Worm (Caenorhabditis elegans) whole organism, L4 larva: ENCODE results near the gene C14F11.7.

Experiments used
- D1046.2 ChIP-seq: fragments of 200-800 bp; sonication (Bioruptor generic); IDR thresholded peaks from 2 replicates; pipeline ENCODE4 v1.3.6; 2022; ENCODE audit warnings: missing genetic modification characterization, missing compliant biosample characterization
- F10B5.3 ChIP-seq: sonication (generic microtip); optimal IDR thresholded peaks from 2 replicates; lab custom pipeline; 2016; ENCODE audit warnings: mild to moderate bottlenecking, missing genetic modification characterization, missing compliant biosample characterization
- F37D6.2 ChIP-seq: sonication (generic microtip); optimal IDR thresholded peaks from 2 replicates; lab custom pipeline; 2016; ENCODE audit warnings: mild to moderate bottlenecking, missing genetic modification characterization, missing compliant biosample characterization
- F44E2.7 ChIP-seq: fragments of 200-800 bp; sonication (Bioruptor generic); IDR thresholded peaks from 2 replicates; pipeline ENCODE4 v2.1.2; 2022; ENCODE audit warnings: missing genetic modification characterization, missing compliant biosample characterization
- F49E8.2 ChIP-seq: sonication (generic microtip); optimal IDR thresholded peaks from 2 replicates; lab custom pipeline; 2016; ENCODE audit warnings: missing compliant biosample characterization, mild to moderate bottlenecking, missing genetic modification characterization, borderline replicate concordance
- R02D3.7 ChIP-seq: fragments of 150-350 bp; sonication (generic microtip); optimal IDR thresholded peaks from 3 replicates; lab custom pipeline; 2014; ENCODE audit warnings: missing biosample characterization, missing genetic modification characterization
- T26A8.4 ChIP-seq: fragments of 200-800 bp; sonication (Bioruptor generic); IDR thresholded peaks from 2 replicates; pipeline ENCODE4 v1.3.6; 2022; ENCODE audit warnings: missing genetic modification characterization, missing compliant biosample characterization
- Y48G9A.11 ChIP-seq: fragments of 200-800 bp; sonication (Bioruptor generic); IDR thresholded peaks from 2 replicates; pipeline ENCODE4 v1.3.6; 2022; ENCODE audit warnings: missing genetic modification reagents, missing genetic modification characterization, missing compliant biosample characterization
- Y5F2A.4 ChIP-seq: fragments of 200-800 bp; sonication (Bioruptor generic); optimal IDR thresholded peaks from 2 replicates; lab custom pipeline; 2018; ENCODE audit warnings: mild to moderate bottlenecking, missing genetic modification characterization, missing compliant biosample characterization
- Y75B8A.6 ChIP-seq: fragments of 200-800 bp; sonication (Bioruptor generic); IDR thresholded peaks from 2 replicates; pipeline ENCODE4 v1.3.6; 2022; ENCODE audit warnings: missing genetic modification reagents, missing genetic modification characterization, missing compliant biosample characterization
- ZK337.2 ChIP-seq: fragments of 200-800 bp; sonication (Bioruptor generic); IDR thresholded peaks from 2 replicates; pipeline ENCODE4 v1.3.6; 2022; ENCODE audit warnings: missing genetic modification reagents, missing genetic modification characterization, missing compliant biosample characterization
- aha-1 ChIP-seq: fragments of 150-350 bp; peaks from one replicate; lab custom pipeline; 2014; ENCODE audit warnings: missing biosample characterization, missing genetic modification characterization
- aly-2 ChIP-seq: sonication (generic microtip); optimal IDR thresholded peaks from 2 replicates; lab custom pipeline; 2018; ENCODE audit warnings: missing biosample characterization, missing genetic modification characterization
- attf-4 ChIP-seq: sonication (generic microtip); optimal IDR thresholded peaks from 3 replicates; lab custom pipeline; 2017; ENCODE audit warnings: missing biosample characterization, missing genetic modification characterization
- ceh-20 ChIP-seq: fragments of 200-800 bp; sonication (Bioruptor generic); IDR thresholded peaks from 2 replicates; pipeline ENCODE4 v1.3.6; 2022; ENCODE audit warnings: missing genetic modification reagents, missing genetic modification characterization, missing compliant biosample characterization
- ceh-28 ChIP-seq: fragments of 150-350 bp; optimal IDR thresholded peaks from 2 replicates; lab custom pipeline; 2014; ENCODE audit warnings: missing biosample characterization, missing genetic modification reagents, missing genetic modification characterization
- ceh-44 ChIP-seq: fragments of 200-800 bp; sonication (Bioruptor generic); IDR thresholded peaks from 2 replicates; pipeline ENCODE4 v1.3.6; 2022; ENCODE audit warnings: missing genetic modification reagents, missing genetic modification characterization, missing compliant biosample characterization
- ces-1 ChIP-seq: fragments of 150-350 bp; sonication (generic microtip); optimal IDR thresholded peaks from 4 replicates; lab custom pipeline; 2014; ENCODE audit warnings: missing biosample characterization, missing genetic modification reagents, missing genetic modification characterization
- cey-2 ChIP-seq: sonication (generic microtip); optimal IDR thresholded peaks from 3 replicates; lab custom pipeline; 2017; ENCODE audit warnings: missing genetic modification characterization, mild to moderate bottlenecking, missing compliant biosample characterization, antibody characterized with exemption, borderline replicate concordance; ENCODE audit not compliant: insufficient read depth
- ctbp-1 ChIP-seq: fragments of 200-800 bp; sonication (Bioruptor generic); IDR thresholded peaks from 2 replicates; pipeline ENCODE4 v1.3.6; 2022; ENCODE audit warnings: missing genetic modification reagents, missing genetic modification characterization, missing compliant biosample characterization
- daf-16 ChIP-seq, 3 experiments: sonication (generic microtip); optimal IDR thresholded peaks; 2 replicates each; lab custom pipeline; 2016 to 2017; ENCODE audit warnings: missing genetic modification characterization in 3 of 3, missing genetic modification reagents in 3 of 3, mild to moderate bottlenecking in 2 of 3, missing compliant biosample characterization in 2 of 3, missing biosample characterization in 1 of 3, moderate library complexity in 1 of 3
- dmd-6 ChIP-seq: fragments of 200-800 bp; sonication (Bioruptor generic); IDR thresholded peaks from 2 replicates; pipeline ENCODE4 v1.3.6; 2022; ENCODE audit warnings: missing genetic modification reagents, missing genetic modification characterization, missing compliant biosample characterization
- dve-1 ChIP-seq: sonication (generic microtip); optimal IDR thresholded peaks from 2 replicates; lab custom pipeline; 2017; ENCODE audit warnings: antibody characterized with exemption, mild to moderate bottlenecking, missing genetic modification characterization, missing compliant biosample characterization; ENCODE audit not compliant: insufficient read depth
- fkh-10 ChIP-seq: fragments of 150-350 bp; optimal IDR thresholded peaks from 2 replicates; lab custom pipeline; 2014; ENCODE audit warnings: missing biosample characterization, missing genetic modification reagents, missing genetic modification characterization
- hlh-11 ChIP-seq: fragments of 200-800 bp; sonication (Bioruptor generic); optimal IDR thresholded peaks from 2 replicates; lab custom pipeline; 2018; ENCODE audit warnings: mild to moderate bottlenecking, missing genetic modification characterization, missing compliant biosample characterization
- hlh-30 ChIP-seq: sonication (generic microtip); optimal IDR thresholded peaks from 2 replicates; lab custom pipeline; 2017; ENCODE audit warnings: antibody characterized with exemption, mild to moderate bottlenecking, missing genetic modification characterization, missing compliant biosample characterization; ENCODE audit not compliant: insufficient read depth
- hmg-1.1 ChIP-seq: fragments of 200-800 bp; sonication (Bioruptor generic); IDR thresholded peaks from 2 replicates; pipeline ENCODE4 v1.3.6; 2022; ENCODE audit warnings: missing genetic modification reagents, missing genetic modification characterization, missing compliant biosample characterization
- lin-15B ChIP-seq: fragments of 150-350 bp; sonication (generic microtip); optimal IDR thresholded peaks from 3 replicates; lab custom pipeline; 2014; ENCODE audit warnings: missing biosample characterization, missing genetic modification characterization
- lin-38 ChIP-seq: fragments of 200-800 bp; sonication (Bioruptor generic); IDR thresholded peaks from 2 replicates; pipeline ENCODE4 v1.3.6; 2022; ENCODE audit warnings: missing genetic modification reagents, missing genetic modification characterization, missing compliant biosample characterization
- lir-3 ChIP-seq: sonication (generic microtip); optimal IDR thresholded peaks from 2 replicates; lab custom pipeline; 2016; ENCODE audit warnings: mild to moderate bottlenecking, missing genetic modification characterization, missing compliant biosample characterization
- mdl-1 ChIP-seq, 2 experiments: fragments of 150-350 bp in 1 of 2; sonication (generic microtip) in 1 of 2; optimal IDR thresholded peaks; 2 replicates each; lab custom pipeline; 2014 to 2017; ENCODE audit warnings: missing biosample characterization in 2 of 2, missing genetic modification characterization in 2 of 2
- mep-1 ChIP-seq: fragments of 150-350 bp; sonication (generic microtip); optimal IDR thresholded peaks from 3 replicates; lab custom pipeline; 2014; ENCODE audit warnings: missing biosample characterization, missing genetic modification characterization
- mes-2 ChIP-seq: sonication (generic microtip); optimal IDR thresholded peaks from 2 replicates; lab custom pipeline; 2016; ENCODE audit warnings: missing genotype, mild to moderate bottlenecking, missing genetic modification characterization, missing compliant biosample characterization; ENCODE audit not compliant: poor library complexity, severe bottlenecking
- mxl-3 ChIP-seq: fragments of 200-800 bp; sonication (Bioruptor generic); optimal IDR thresholded peaks from 2 replicates; lab custom pipeline; 2018; ENCODE audit warnings: mild to moderate bottlenecking, missing genetic modification characterization, missing compliant biosample characterization
- nhr-10 ChIP-seq: fragments of 150-350 bp; optimal IDR thresholded peaks from 2 replicates; lab custom pipeline; 2014; ENCODE audit warnings: missing biosample characterization, missing genetic modification characterization
- nhr-11 ChIP-seq: fragments of 150-350 bp; optimal IDR thresholded peaks from 2 replicates; lab custom pipeline; 2014; ENCODE audit warnings: missing biosample characterization, missing genetic modification characterization
- nhr-237 ChIP-seq: sonication (generic microtip); optimal IDR thresholded peaks from 2 replicates; lab custom pipeline; 2017; ENCODE audit warnings: missing biosample characterization, missing genetic modification characterization
- nhr-25 ChIP-seq: sonication (generic microtip); optimal IDR thresholded peaks from 2 replicates; lab custom pipeline; 2017; ENCODE audit warnings: missing genetic modification characterization, mild to moderate bottlenecking, missing compliant biosample characterization, antibody characterized with exemption, moderate library complexity, borderline replicate concordance; ENCODE audit not compliant: insufficient read depth
- nhr-48 ChIP-seq: sonication (generic microtip); optimal IDR thresholded peaks from 2 replicates; lab custom pipeline; 2016; ENCODE audit warnings: mild to moderate bottlenecking, missing genetic modification characterization, missing compliant biosample characterization
- nhr-77 ChIP-seq: fragments of 150-350 bp; optimal IDR thresholded peaks from 2 replicates; lab custom pipeline; 2014; ENCODE audit warnings: missing biosample characterization, missing genetic modification characterization
- pqm-1 ChIP-seq: sonication (generic microtip); optimal IDR thresholded peaks from 2 replicates; lab custom pipeline; 2017; ENCODE audit warnings: missing biosample characterization, missing genetic modification characterization
- rbr-2 ChIP-seq: sonication (generic microtip); optimal IDR thresholded peaks from 2 replicates; lab custom pipeline; 2016; ENCODE audit warnings: missing genotype, missing genetic modification characterization, missing compliant biosample characterization
- skn-1 ChIP-seq: fragments of 150-350 bp; optimal IDR thresholded peaks from 2 replicates; lab custom pipeline; 2014; ENCODE audit warnings: missing biosample characterization, missing genetic modification characterization
- snpc-1.2 ChIP-seq: fragments of 200-800 bp; sonication (Bioruptor generic); IDR thresholded peaks from 2 replicates; pipeline ENCODE4 v1.3.6; 2022; ENCODE audit warnings: missing genetic modification reagents, missing genetic modification characterization, missing compliant biosample characterization
- snpc-4 ChIP-seq: fragments of 150-350 bp; optimal IDR thresholded peaks from 2 replicates; lab custom pipeline; 2014; ENCODE audit warnings: missing biosample characterization, missing genetic modification characterization
- spr-1 ChIP-seq: sonication (generic microtip); optimal IDR thresholded peaks from 2 replicates; lab custom pipeline; 2016; ENCODE audit warnings: mild to moderate bottlenecking, missing genetic modification characterization, missing compliant biosample characterization
- tra-1 ChIP-seq: fragments of 200-800 bp; sonication (Bioruptor generic); IDR thresholded peaks from 2 replicates; pipeline ENCODE4 v1.3.6; 2022; ENCODE audit warnings: missing genetic modification reagents, missing genetic modification characterization, missing compliant biosample characterization
- unc-130 ChIP-seq: sonication (generic microtip); optimal IDR thresholded peaks from 2 replicates; lab custom pipeline; 2016; ENCODE audit warnings: missing genetic modification reagents, missing genetic modification characterization, missing compliant biosample characterization
- zip-11 ChIP-seq: fragments of 200-800 bp; sonication (Bioruptor generic); IDR thresholded peaks from 2 replicates; pipeline ENCODE4 v1.3.6; 2022; ENCODE audit warnings: missing genetic modification characterization, missing compliant biosample characterization
- zip-2 ChIP-seq: fragments of 150-350 bp; optimal IDR thresholded peaks from 2 replicates; lab custom pipeline; 2014; ENCODE audit warnings: missing biosample characterization, missing genetic modification characterization
- ztf-11 ChIP-seq: fragments of 150-350 bp; optimal IDR thresholded peaks from 2 replicates; lab custom pipeline; 2014; ENCODE audit warnings: missing biosample characterization, missing genetic modification characterization

The C14F11.7 gene

ce11 chrX:6204696-6205232 is 3.6 kb downstream of the C14F11.7 start, which contains the start of gene bca-1:
Gene bca-1 (minus strand): TSS chrX:6204746.
- TF ChIP-seq ctbp-1 (no peak), hlh-11 (tag; lab: Kevin White, UChicago) (peak; percentile 65), nhr-11 (peak; percentile 35), ceh-28 (no peak), unc-130 (GFP tag; lab: Kevin White, UChicago) (no peak), F10B5.3 (tag; lab: Kevin White, UChicago) (no peak), mes-2 (tag; lab: Kevin White, UChicago) (no peak), R02D3.7 (no peak), ztf-11 (tag; lab: Kevin White, UChicago) (no peak), aly-2 (tag; lab: Kevin White, UChicago) (no peak), lin-38 (GFP tag; lab: Robert Waterston, UW) (no peak), rbr-2 (no peak), D1046.2 (GFP tag; lab: Robert Waterston, UW) (no peak), nhr-48 (peak; percentile 46), F37D6.2 (tag; lab: Kevin White, UChicago) (no peak), F44E2.7 (GFP tag; lab: Robert Waterston, UW) (no peak), F49E8.2 (tag; lab: Kevin White, UChicago) (no peak), mep-1 (tag; lab: Kevin White, UChicago) (peak; percentile 59), lir-3 (no peak), snpc-1.2 (GFP tag; lab: Robert Waterston, UW) (no peak), skn-1 (tag; lab: Kevin White, UChicago) (no peak), zip-11 (GFP tag; lab: Robert Waterston, UW) (no peak), zip-2 (tag; lab: Kevin White, UChicago) (no peak), ceh-44 (GFP tag; lab: Robert Waterston, UW) (no peak), tra-1 (GFP tag; lab: Robert Waterston, UW) (no peak), mdl-1 (tag; optimal IDR thresholded peaks at IDR 0.05; lab: Kevin White, UChicago) (peak in 1 of 2 experiments; percentile 49), hmg-1.1 (GFP tag; lab: Robert Waterston, UW) (no peak), ceh-20 (GFP tag; lab: Robert Waterston, UW) (no peak), T26A8.4 (no peak), daf-16 (GFP tag; optimal IDR thresholded peaks at IDR 0.05; lab: Kevin White, UChicago) (peak in 1 of 2 experiments; percentile 22), daf-16 (tag; optimal IDR thresholded peaks at IDR 0.05; lab: Kevin White, UChicago) (peak; percentile 53), Y5F2A.4 (no peak), nhr-10 (tag; lab: Kevin White, UChicago) (peak; percentile 64), aha-1 (peak; percentile 77), cey-2 (tag; lab: Kevin White, UChicago) (no peak), Y75B8A.6 (GFP tag; lab: Robert Waterston, UW) (no peak), ces-1 (GFP tag; lab: Kevin White, UChicago) (no peak), fkh-10 (GFP tag; lab: Kevin White, UChicago) (no peak), Y48G9A.11 (no peak), pqm-1 (tag; lab: Kevin White, UChicago) (no peak), dve-1 (peak; percentile 63), nhr-237 (tag; lab: Kevin White, UChicago) (no peak), ZK337.2 (no peak), lin-15B (tag; lab: Kevin White, UChicago) (no peak), spr-1 (tag; lab: Kevin White, UChicago) (no peak), dmd-6 (GFP tag; lab: Robert Waterston, UW) (peak; percentile 70), mxl-3 (peak; percentile 37), hlh-30 (peak; percentile 84), nhr-77 (tag; lab: Kevin White, UChicago) (peak; percentile 6), nhr-25 (tag; lab: Kevin White, UChicago) (peak; percentile 14), snpc-4 (no peak), attf-4 (tag; lab: Kevin White, UChicago) (no peak)
